Worm (Caenorhabditis elegans) whole organism, young adult: Measurements from ENCODE around the gene nhr-282.

ENCODE experiments used
- C17E4.6 ChIP-seq: fragments of 200-800 bp; sonication (Bioruptor generic); IDR thresholded peaks from 2 replicates; pipeline ENCODE4 v1.3.6; 2022; ENCODE audit warnings: missing genetic modification reagents, missing genetic modification characterization, missing compliant biosample characterization
- cebp-1 ChIP-seq, 2 experiments: fragments of 200-800 bp in 1 of 2; sonication (Bioruptor generic) in 1 of 2; sonication (generic microtip) in 1 of 2; IDR thresholded peaks in 1 of 2; optimal IDR thresholded peaks in 1 of 2; 2 replicates each; pipeline versions ENCODE4 v1.3.6 to Lab custom; 2017 to 2022; ENCODE audit warnings: missing compliant biosample characterization in 2 of 2, missing genetic modification characterization in 2 of 2, mild to moderate bottlenecking in 1 of 2, missing genetic modification reagents in 1 of 2, moderate library complexity in 1 of 2
- ceh-27 ChIP-seq: fragments of 200-800 bp; sonication (Bioruptor generic); optimal IDR thresholded peaks from 2 replicates; lab custom pipeline; 2018; ENCODE audit warnings: mild to moderate bottlenecking, missing genetic modification characterization, moderate library complexity, missing compliant biosample characterization

DNA sequence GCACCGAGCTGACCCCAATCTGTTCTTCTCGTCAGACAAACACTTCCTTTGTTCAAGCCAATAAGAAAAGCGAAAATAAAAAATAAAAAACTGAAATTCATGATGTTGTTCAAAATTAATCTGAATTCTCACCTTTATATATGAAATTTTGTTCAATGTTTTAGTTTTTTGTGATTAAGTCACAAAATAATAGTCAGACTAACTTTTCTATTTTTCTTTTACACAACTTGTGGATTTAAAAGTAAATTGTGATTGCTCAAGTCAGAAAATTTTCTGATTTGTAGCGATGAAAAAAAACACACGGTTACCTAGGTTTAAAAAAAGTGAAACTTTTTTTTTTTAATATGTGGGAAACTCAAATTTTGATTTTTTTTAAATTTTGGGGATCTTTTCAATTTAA lies 5.7 kb downstream of the nhr-282 start, which contains the start of gene abf-3:
- TF ChIP-seq ceh-27 (GFP tag; lab: Kevin White, UChicago) (no peak), C17E4.6 (no peak), cebp-1 (GFP tag; IDR thresholded peaks at IDR 0.05; lab: Robert Waterston, UW) (no peak), cebp-1 (tag; optimal IDR thresholded peaks at IDR 0.05; lab: Kevin White, UChicago) (no peak)
